Fruit fly (Drosophila melanogaster) whole organism, embryonic: ENCODE results near the gene Sk2.

Experiments used
- Ada2b ChIP-seq: fragments of 200-800 bp; sonication (Bioruptor generic); IDR thresholded peaks from 2 replicates; pipeline ENCODE4 v1.3.6; 2022; ENCODE audit warnings: missing biosample characterization, missing genetic modification characterization
- Adf1 ChIP-seq: fragments of 200-800 bp; sonication (Bioruptor generic); IDR thresholded peaks from 2 replicates; pipeline ENCODE4 v1.3.6; 2022; ENCODE audit warnings: missing biosample characterization, missing genetic modification characterization
- Antp ChIP-seq: fragments of 200-800 bp; sonication (Bioruptor generic); optimal IDR thresholded peaks from 3 replicates; lab custom pipeline; 2016; ENCODE audit warnings: missing biosample characterization, missing genetic modification characterization
- Atf-2 ChIP-seq: fragments of 200-800 bp; sonication (Bioruptor generic); optimal IDR thresholded peaks from 2 replicates; lab custom pipeline; 2016; ENCODE audit warnings: missing biosample characterization, missing genetic modification characterization
- CG10147 ChIP-seq: fragments of 200-800 bp; sonication (Bioruptor generic); optimal IDR thresholded peaks from 2 replicates; lab custom pipeline; 2019; ENCODE audit warnings: missing biosample characterization, mild to moderate bottlenecking, missing genetic modification characterization, moderate library complexity
- CG10543 ChIP-seq: fragments of 200-800 bp; sonication (Bioruptor generic); optimal IDR thresholded peaks from 3 replicates; lab custom pipeline; 2017; ENCODE audit warnings: missing biosample characterization, mild to moderate bottlenecking, missing genetic modification characterization, moderate library complexity
- CG13287 ChIP-seq: fragments of 200-800 bp; sonication (Bioruptor generic); IDR thresholded peaks from 2 replicates; pipeline ENCODE4 v1.3.6; 2022; ENCODE audit warnings: missing biosample characterization, missing genetic modification characterization; ENCODE audit not compliant: partially characterized antibody
- CG14441 ChIP-seq: fragments of 200-800 bp; sonication (Bioruptor generic); IDR thresholded peaks from 2 replicates; pipeline ENCODE4 v1.3.6; 2022; ENCODE audit warnings: missing biosample characterization, missing genetic modification characterization
- CG14710 ChIP-seq: fragments of 200-800 bp; sonication (Bioruptor generic); optimal IDR thresholded peaks from 3 replicates; lab custom pipeline; 2019; ENCODE audit warnings: missing biosample characterization, mild to moderate bottlenecking, missing genetic modification characterization, moderate library complexity
- CG14860 ChIP-seq: fragments of 200-800 bp; sonication (Bioruptor generic); IDR thresholded peaks from 3 replicates; pipeline ENCODE4 v1.3.6; 2022; ENCODE audit warnings: missing biosample characterization, missing genetic modification characterization; ENCODE audit not compliant: partially characterized antibody
- CG17385 ChIP-seq: fragments of 200-800 bp; sonication (Bioruptor generic); optimal IDR thresholded peaks from 3 replicates; lab custom pipeline; 2018; ENCODE audit warnings: missing biosample characterization, mild to moderate bottlenecking, missing genetic modification characterization
- CG18619 ChIP-seq: fragments of 200-800 bp; sonication (Bioruptor generic); optimal IDR thresholded peaks from 3 replicates; lab custom pipeline; 2017; ENCODE audit warnings: missing biosample characterization, mild to moderate bottlenecking, missing genetic modification characterization
- CG4328 ChIP-seq: fragments of 200-800 bp; sonication (Bioruptor generic); optimal IDR thresholded peaks from 3 replicates; lab custom pipeline; 2017; ENCODE audit warnings: missing biosample characterization, missing genetic modification reagents, missing genetic modification characterization
- CG4707 ChIP-seq: fragments of 200-800 bp; sonication (Bioruptor generic); optimal IDR thresholded peaks from 2 replicates; lab custom pipeline; 2018; ENCODE audit warnings: missing biosample characterization, mild to moderate bottlenecking, missing genetic modification characterization, moderate library complexity
- CG4854 ChIP-seq: fragments of 200-800 bp; sonication (Bioruptor generic); optimal IDR thresholded peaks from 2 replicates; lab custom pipeline; 2016; ENCODE audit warnings: missing biosample characterization, missing genetic modification characterization, inconsistent platforms
- CG7271 ChIP-seq: fragments of 200-800 bp; sonication (Bioruptor generic); optimal IDR thresholded peaks from 2 replicates; lab custom pipeline; 2018; ENCODE audit warnings: missing biosample characterization, mild to moderate bottlenecking, missing genetic modification characterization, moderate library complexity
- CG7372 ChIP-seq: fragments of 200-800 bp; sonication (Bioruptor generic); IDR thresholded peaks from 2 replicates; pipeline ENCODE4 v1.3.6; 2022; ENCODE audit warnings: missing biosample characterization, missing genetic modification characterization
- CG7786 ChIP-seq: fragments of 200-800 bp; sonication (Bioruptor generic); optimal IDR thresholded peaks from 2 replicates; lab custom pipeline; 2016; ENCODE audit warnings: missing biosample characterization, missing genetic modification characterization
- CG9437 ChIP-seq: fragments of 200-800 bp; sonication (Bioruptor generic); optimal IDR thresholded peaks from 2 replicates; lab custom pipeline; 2018; ENCODE audit warnings: missing biosample characterization, mild to moderate bottlenecking, missing genetic modification characterization
- CG9727 ChIP-seq: fragments of 200-800 bp; sonication (Bioruptor generic); optimal IDR thresholded peaks from 3 replicates; lab custom pipeline; 2017; ENCODE audit warnings: missing biosample characterization, mild to moderate bottlenecking, missing genetic modification characterization
- Deaf1 ChIP-seq: fragments of 200-800 bp; optimal IDR thresholded peaks from 3 replicates; lab custom pipeline; 2019; ENCODE audit warnings: missing biosample characterization, mild to moderate bottlenecking, missing genetic modification characterization, moderate library complexity
- Dek ChIP-seq: fragments of 200-800 bp; sonication (Bioruptor generic); optimal IDR thresholded peaks from 3 replicates; lab custom pipeline; 2019; ENCODE audit warnings: missing biosample characterization, mild to moderate bottlenecking, missing genetic modification characterization, moderate library complexity
- Dref ChIP-seq: fragments of 200-800 bp; sonication (Bioruptor generic); IDR thresholded peaks from 2 replicates; pipeline ENCODE4 v1.3.6; 2022; ENCODE audit warnings: missing biosample characterization, missing genetic modification characterization
- Fer1 ChIP-seq: fragments of 200-800 bp; sonication (Bioruptor generic); optimal IDR thresholded peaks from 2 replicates; lab custom pipeline; 2017; ENCODE audit warnings: missing biosample characterization, mild to moderate bottlenecking, missing genetic modification characterization
- HLHmδ ChIP-seq: fragments of 200-800 bp; sonication (Bioruptor generic); optimal IDR thresholded peaks from 2 replicates; lab custom pipeline; 2018; ENCODE audit warnings: missing biosample characterization, mild to moderate bottlenecking, missing genetic modification characterization, moderate library complexity
- Hmx ChIP-seq: fragments of 200-800 bp; sonication (Bioruptor generic); optimal IDR thresholded peaks from 2 replicates; lab custom pipeline; 2016; ENCODE audit warnings: missing biosample characterization, missing genetic modification characterization
- Lim3 ChIP-seq: fragments of 200-800 bp; sonication (Bioruptor generic); IDR thresholded peaks from 2 replicates; pipeline ENCODE4 v1.3.6; 2022; ENCODE audit warnings: missing biosample characterization, missing genetic modification characterization
- Med ChIP-seq: fragments of 200-800 bp; sonication (Bioruptor generic); peaks from one replicate; lab custom pipeline; 2016; ENCODE audit warnings: missing biosample characterization, missing genetic modification characterization, mild to moderate bottlenecking, inconsistent platforms, moderate library complexity
- Mrtf ChIP-seq: fragments of 200-800 bp; sonication (Bioruptor generic); IDR thresholded peaks from 3 replicates; pipeline ENCODE4 v1.3.6; 2022; ENCODE audit warnings: missing biosample characterization, missing genetic modification characterization
- Myb ChIP-seq: fragments of 200-800 bp; sonication (Bioruptor generic); optimal IDR thresholded peaks from 2 replicates; lab custom pipeline; 2016; ENCODE audit warnings: missing biosample characterization, missing genetic modification characterization
- Ptx1 ChIP-seq: fragments of 200-800 bp; sonication (Bioruptor generic); IDR thresholded peaks from 2 replicates; pipeline ENCODE4 v1.3.6; 2022; ENCODE audit warnings: missing biosample characterization, missing genetic modification characterization
- Ravus ChIP-seq: fragments of 200-800 bp; sonication (Bioruptor generic); IDR thresholded peaks from 2 replicates; pipeline ENCODE4 v1.3.6; 2022; ENCODE audit warnings: missing biosample characterization, missing genetic modification characterization
- Scr ChIP-seq: fragments of 200-800 bp; sonication (Bioruptor generic); IDR thresholded peaks from 2 replicates; pipeline ENCODE4 v1.3.6; 2022; ENCODE audit warnings: missing biosample characterization, missing genetic modification characterization; ENCODE audit not compliant: partially characterized antibody
- Sin3A ChIP-seq: fragments of >200 bp; optimal IDR thresholded peaks from 2 replicates; lab custom pipeline; 2018
- Six4 ChIP-seq: fragments of 200-800 bp; sonication (Bioruptor generic); optimal IDR thresholded peaks from 2 replicates; lab custom pipeline; 2016; ENCODE audit warnings: missing biosample characterization, missing genetic modification characterization
- Ssrp ChIP-seq: fragments of 200-800 bp; sonication (Bioruptor generic); optimal IDR thresholded peaks from 2 replicates; lab custom pipeline; 2018; ENCODE audit warnings: missing biosample characterization, mild to moderate bottlenecking, missing genetic modification characterization, moderate library complexity
- ab ChIP-seq: fragments of 200-800 bp; sonication (Bioruptor generic); optimal IDR thresholded peaks from 2 replicates; lab custom pipeline; 2016; ENCODE audit warnings: missing biosample characterization, missing genetic modification characterization
- chif ChIP-seq, 2 experiments: fragments of 200-800 bp; sonication (Bioruptor generic); optimal IDR thresholded peaks; 3 replicates each; lab custom pipeline; 2016; ENCODE audit warnings: missing biosample characterization in 2 of 2, missing genetic modification characterization in 2 of 2
- corto ChIP-seq: fragments of 200-800 bp; sonication (Bioruptor generic); optimal IDR thresholded peaks from 2 replicates; lab custom pipeline; 2016; ENCODE audit warnings: missing biosample characterization, mild to moderate bottlenecking, missing genetic modification characterization, moderate library complexity
- en ChIP-seq: fragments of 200-800 bp; sonication (Bioruptor generic); optimal IDR thresholded peaks from 2 replicates; lab custom pipeline; 2016; ENCODE audit warnings: missing biosample characterization, missing genetic modification characterization
- her ChIP-seq: fragments of 200-800 bp; sonication (Bioruptor generic); optimal IDR thresholded peaks from 2 replicates; lab custom pipeline; 2016; ENCODE audit warnings: missing biosample characterization, missing genetic modification characterization
- kah ChIP-seq: fragments of 200-800 bp; sonication (Bioruptor generic); optimal IDR thresholded peaks from 2 replicates; lab custom pipeline; 2018; ENCODE audit warnings: missing biosample characterization, mild to moderate bottlenecking, missing genetic modification characterization
- nmo ChIP-seq: fragments of 200-800 bp; sonication (Bioruptor generic); optimal IDR thresholded peaks from 2 replicates; lab custom pipeline; 2018; ENCODE audit warnings: missing biosample characterization, mild to moderate bottlenecking, missing genetic modification characterization, moderate library complexity
- pb ChIP-seq: fragments of 200-800 bp; sonication (Bioruptor generic); optimal IDR thresholded peaks from 3 replicates; lab custom pipeline; 2016; ENCODE audit warnings: missing biosample characterization, missing genetic modification characterization
- pum ChIP-seq: fragments of 200-800 bp; sonication (Bioruptor generic); optimal IDR thresholded peaks from 2 replicates; lab custom pipeline; 2016; ENCODE audit warnings: missing biosample characterization, missing genetic modification characterization
- rib ChIP-seq: fragments of 200-800 bp; sonication (Bioruptor generic); IDR thresholded peaks from 2 replicates; pipeline ENCODE4 v1.3.6; 2022; ENCODE audit warnings: missing biosample characterization, missing genetic modification characterization
- schlank ChIP-seq: fragments of 200-800 bp; sonication (Bioruptor generic); optimal IDR thresholded peaks from 2 replicates; lab custom pipeline; 2018; ENCODE audit warnings: missing biosample characterization, mild to moderate bottlenecking, missing genetic modification characterization
- sima ChIP-seq: fragments of 200-800 bp; sonication (Bioruptor generic); optimal IDR thresholded peaks from 2 replicates; lab custom pipeline; 2016; ENCODE audit warnings: missing biosample characterization, missing genetic modification characterization
- ttk ChIP-seq: fragments of 200-800 bp; sonication (Bioruptor generic); IDR thresholded peaks from 2 replicates; pipeline ENCODE4 v2.1.2; 2022; ENCODE audit warnings: missing biosample characterization, missing genetic modification characterization
- tup ChIP-seq: fragments of 200-800 bp; sonication (Bioruptor generic); optimal IDR thresholded peaks from 2 replicates; lab custom pipeline; 2016; ENCODE audit warnings: missing biosample characterization, mild to moderate bottlenecking, missing genetic modification characterization, moderate library complexity
- vfl ChIP-seq: fragments of 200-800 bp; sonication (Bioruptor generic); optimal IDR thresholded peaks from 2 replicates; lab custom pipeline; 2016; ENCODE audit warnings: missing biosample characterization, missing genetic modification characterization

Gene Sk2

DNA sequence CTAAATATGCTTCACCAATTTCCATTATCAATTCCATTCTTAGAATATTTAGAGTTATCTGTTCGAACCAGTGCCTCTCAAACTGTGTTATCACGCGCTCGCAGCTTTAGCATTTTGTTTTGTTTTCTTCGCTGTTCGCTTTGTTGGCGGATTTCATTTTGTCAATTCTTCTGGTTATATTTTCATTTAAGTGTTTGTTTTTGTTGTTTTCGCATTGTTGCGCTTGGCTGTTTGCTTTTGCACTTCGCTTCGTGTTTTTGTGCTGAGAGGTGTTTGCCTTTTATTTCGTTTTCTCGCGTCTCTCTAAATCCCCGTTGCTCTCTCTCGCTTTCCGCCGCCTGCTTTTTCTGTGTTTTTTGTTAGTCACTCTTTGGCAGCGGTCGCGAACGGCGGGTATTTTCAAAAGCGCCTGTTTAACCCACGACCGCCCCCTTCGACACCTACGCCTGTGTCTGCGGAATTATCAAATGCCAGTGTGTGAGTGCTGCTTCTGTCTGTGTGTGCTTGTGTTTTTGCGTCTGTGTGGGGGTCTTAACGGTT lies 30.8 kb downstream of the Sk2 start (continued):
- TF ChIP-seq pum (GFP tag; lab: Kevin White, UChicago) (no peak), vfl (peak; percentile 13), Dek (tag; lab: Kevin White, UChicago) (peak; percentile 45), CG7786 (GFP tag; lab: Kevin White, UChicago) (peak; percentile 36), CG9727 (GFP tag; lab: Kevin White, UChicago) (no peak), CG7271 (tag; lab: Kevin White, UChicago) (no peak), ttk (0 out of 2 replicates have a peak, but pooled peaks have one; percentile 34), CG4854 (GFP tag; lab: Kevin White, UChicago) (no peak), Ssrp (tag; lab: Kevin White, UChicago) (no peak), CG17385 (GFP tag; lab: Kevin White, UChicago) (peak; percentile 35), CG9437 (no peak), CG4328 (peak; percentile 10), CG13287 (GFP tag; lab: Robert Waterston, UW) (peak; percentile 49; the same call in 1 of the 2 replicates), tup (GFP tag; lab: Kevin White, UChicago) (no peak), CG10543 (GFP tag; lab: Kevin White, UChicago) (peak; percentile 88), CG14441 (no peak), CG10147 (GFP tag; lab: Kevin White, UChicago) (no peak), Antp (GFP tag; lab: Kevin White, UChicago) (peak; percentile 55), schlank (tag; lab: Kevin White, UChicago) (no peak), nmo (GFP tag; lab: Kevin White, UChicago) (no peak), CG7372 (GFP tag; lab: Robert Waterston, UW) (no peak), CG4707 (GFP tag; lab: Kevin White, UChicago) (no peak), Fer1 (GFP tag; lab: Kevin White, UChicago) (peak; percentile 76), Mrtf (GFP tag; lab: Robert Waterston, UW) (no peak), Ada2b (GFP tag; lab: Robert Waterston, UW) (no peak), chif (GFP tag; optimal IDR thresholded peaks at IDR 0.05; lab: Kevin White, UChicago) (no peak), Six4 (GFP tag; lab: Kevin White, UChicago) (no peak), CG14860 (GFP tag; lab: Robert Waterston, UW) (0 out of 3 replicates have a peak, but pooled peaks have one; percentile 15), CG14710 (no peak), sima (GFP tag; lab: Kevin White, UChicago) (no peak), en (GFP tag; lab: Kevin White, UChicago) (no peak), kah (GFP tag; lab: Kevin White, UChicago) (peak; percentile 10), Sin3A (lab: Kevin White, UChicago) (no peak), CG18619 (GFP tag; lab: Kevin White, UChicago) (peak; percentile 45), Atf-2 (no peak), rib (GFP tag; lab: Robert Waterston, UW) (peak; percentile 74; the same call in 1 of the 2 replicates), Lim3 (GFP tag; lab: Robert Waterston, UW) (no peak), ab (GFP tag; lab: Kevin White, UChicago) (no peak), corto (GFP tag; lab: Kevin White, UChicago) (no peak), HLHmδ (GFP tag; lab: Kevin White, UChicago) (no peak), Myb (peak; percentile 52), Med (GFP tag; lab: Kevin White, UChicago) (peak; percentile 96), pb (GFP tag; lab: Kevin White, UChicago) (no peak), her (GFP tag; lab: Kevin White, UChicago) (peak; percentile 71), Ravus (no peak), Scr (GFP tag; lab: Robert Waterston, UW) (no peak), Hmx (GFP tag; lab: Kevin White, UChicago) (no peak), Deaf1 (tag; lab: Kevin White, UChicago) (peak; percentile 69), Dref (GFP tag; lab: Robert Waterston, UW) (peak; percentile 23; the same call in 1 of the 2 replicates), Ptx1 (GFP tag; lab: Robert Waterston, UW) (peak; percentile 42), Adf1 (GFP tag; lab: Robert Waterston, UW) (peak; percentile 74)
